Fruit fly (Drosophila melanogaster) whole organism, wandering third instar larva: ENCODE results near the gene CG43136.
A peak's percentile ranks its signal among the peaks of the same experiment; 100 is the strongest.

Source experiments
- Abd-B ChIP-seq: fragments of >200 bp; optimal IDR thresholded peaks from 2 replicates; lab custom pipeline; 2017; ENCODE audit warnings: missing biosample characterization, missing genetic modification characterization
- CG32264 ChIP-seq: fragments of 200-800 bp; sonication (Bioruptor generic); optimal IDR thresholded peaks from 2 replicates; lab custom pipeline; 2016; ENCODE audit warnings: missing biosample characterization, missing genetic modification characterization
- CG9705 ChIP-seq: fragments of 200-800 bp; sonication (Bioruptor generic); optimal IDR thresholded peaks from 2 replicates; lab custom pipeline; 2018; ENCODE audit warnings: missing biosample characterization, mild to moderate bottlenecking, missing genetic modification characterization
- CrebA ChIP-seq: fragments of 200-800 bp; sonication (Bioruptor generic); optimal IDR thresholded peaks from 2 replicates; lab custom pipeline; 2016; ENCODE audit warnings: missing biosample characterization, mild to moderate bottlenecking, missing genetic modification characterization, borderline replicate concordance
- Dfd ChIP-seq: fragments of >200 bp; optimal IDR thresholded peaks from 2 replicates; lab custom pipeline; 2017; ENCODE audit warnings: missing biosample characterization, missing genetic modification characterization
- Dif ChIP-seq: fragments of 200-275, 200-300 bp; sonication (Bioruptor generic); optimal IDR thresholded peaks from 2 replicates; lab custom pipeline; 2018; ENCODE audit warnings: missing biosample characterization, missing genetic modification characterization; ENCODE audit not compliant: partially characterized antibody
- GATAd ChIP-seq: sonication (Bioruptor generic); optimal IDR thresholded peaks from 2 replicates; lab custom pipeline; 2016; ENCODE audit warnings: missing biosample characterization, missing genetic modification characterization
- HLH106 ChIP-seq: fragments of 200-800 bp; optimal IDR thresholded peaks from 3 replicates; lab custom pipeline; 2019; ENCODE audit warnings: missing biosample characterization, mild to moderate bottlenecking, missing genetic modification characterization, moderate library complexity
- Hnf4 ChIP-seq: fragments of 200-800 bp; sonication (Bioruptor generic); optimal IDR thresholded peaks from 2 replicates; lab custom pipeline; 2016; ENCODE audit warnings: missing biosample characterization, mild to moderate bottlenecking, missing genetic modification characterization
- Hr78 ChIP-seq: fragments of >200 bp; optimal IDR thresholded peaks from 2 replicates; lab custom pipeline; 2017; ENCODE audit warnings: missing biosample characterization, missing genetic modification characterization
- Hr83 ChIP-seq: fragments of 200-300 bp; sonication (Bioruptor generic); optimal IDR thresholded peaks from 2 replicates; lab custom pipeline; 2016; ENCODE audit warnings: missing biosample characterization, mild to moderate bottlenecking, missing genetic modification characterization, moderate library complexity; ENCODE audit not compliant: poor library complexity, severe bottlenecking
- Jra ChIP-seq: sonication (Bioruptor generic); optimal IDR thresholded peaks from 2 replicates; lab custom pipeline; 2016; ENCODE audit warnings: missing biosample characterization, missing genetic modification characterization
- Mio ChIP-seq: sonication (Bioruptor generic); optimal IDR thresholded peaks from 2 replicates; lab custom pipeline; 2016; ENCODE audit warnings: missing biosample characterization, missing genetic modification characterization
- Myc ChIP-seq: fragments of >200 bp; optimal IDR thresholded peaks from 2 replicates; lab custom pipeline; 2017
- N ChIP-seq: fragments of >200 bp; optimal IDR thresholded peaks from 2 replicates; lab custom pipeline; 2018; ENCODE audit warnings: missing biosample characterization, missing external identifiers, missing genetic modification characterization
- OdsH ChIP-seq: fragments of 200-800 bp; sonication (Bioruptor generic); optimal IDR thresholded peaks from 2 replicates; lab custom pipeline; 2016; ENCODE audit warnings: missing biosample characterization, mild to moderate bottlenecking, missing genetic modification characterization
- Rel ChIP-seq, 2 experiments: fragments of 200-800 bp; sonication (Bioruptor generic) in 1 of 2; optimal IDR thresholded peaks; 2 replicates in 1 of 2; 3 replicates in 1 of 2; lab custom pipeline; 2016 to 2019; ENCODE audit warnings: mild to moderate bottlenecking in 2 of 2, missing biosample characterization in 2 of 2, missing genetic modification characterization in 2 of 2, moderate library complexity in 1 of 2
- Sp1 ChIP-seq: fragments of 200-800 bp; sonication (Bioruptor generic); optimal IDR thresholded peaks from 3 replicates; lab custom pipeline; 2019; ENCODE audit warnings: missing biosample characterization, mild to moderate bottlenecking, missing genetic modification characterization, moderate library complexity
- Vsx2 ChIP-seq: fragments of 200-300, 225-300 bp; sonication (Bioruptor generic); optimal IDR thresholded peaks from 2 replicates; lab custom pipeline; 2018; ENCODE audit warnings: missing biosample characterization, missing genetic modification characterization; ENCODE audit not compliant: partially characterized antibody
- br ChIP-seq: fragments of 200-800 bp; sonication (Bioruptor generic); optimal IDR thresholded peaks from 2 replicates; lab custom pipeline; 2016; ENCODE audit warnings: missing biosample characterization, missing genetic modification characterization
- brk ChIP-seq: fragments of 200-800 bp; sonication (Bioruptor generic); optimal IDR thresholded peaks from 2 replicates; lab custom pipeline; 2016; ENCODE audit warnings: missing biosample characterization, mild to moderate bottlenecking, missing genetic modification characterization
- dl ChIP-seq, 2 experiments: fragments of 175-275, 200-275 bp in 1 of 2; fragments of 200-275 bp in 1 of 2; sonication (Bioruptor generic); optimal IDR thresholded peaks; lab custom pipeline; 2018; ENCODE audit warnings: mild to moderate bottlenecking in 2 of 2, missing biosample characterization in 2 of 2, missing genetic modification characterization in 2 of 2, moderate library complexity in 2 of 2; ENCODE audit not compliant: partially characterized antibody in 2 of 2, insufficient read depth in 1 of 2
- dmrt93B ChIP-seq: fragments of 200-800 bp; sonication (Bioruptor generic); optimal IDR thresholded peaks from 2 replicates; lab custom pipeline; 2018; ENCODE audit warnings: missing biosample characterization, mild to moderate bottlenecking, missing genetic modification characterization
- dsf ChIP-seq: sonication (Bioruptor generic); optimal IDR thresholded peaks from 2 replicates; lab custom pipeline; 2016; ENCODE audit warnings: missing biosample characterization, missing genetic modification characterization, borderline replicate concordance
- ey ChIP-seq: fragments of 200-800 bp; sonication (Bioruptor generic); optimal IDR thresholded peaks from 2 replicates; lab custom pipeline; 2016; ENCODE audit warnings: missing biosample characterization, missing genetic modification characterization
- foxo ChIP-seq, 2 experiments: fragments of 200-800 bp; sonication (Bioruptor generic); optimal IDR thresholded peaks; 2 replicates in 1 of 2; 3 replicates in 1 of 2; lab custom pipeline; 2016 to 2017; ENCODE audit warnings: missing biosample characterization in 2 of 2, missing genetic modification characterization in 2 of 2
- fru ChIP-seq: fragments of 200-800 bp; sonication (Bioruptor generic); optimal IDR thresholded peaks from 3 replicates; lab custom pipeline; 2016; ENCODE audit warnings: missing biosample characterization, mild to moderate bottlenecking, missing genetic modification characterization
- h ChIP-seq: fragments of 200-800 bp; sonication (Bioruptor generic); optimal IDR thresholded peaks from 3 replicates; lab custom pipeline; 2016; ENCODE audit warnings: missing biosample characterization, mild to moderate bottlenecking, missing genetic modification characterization
- jim ChIP-seq: fragments of 175-275, 200-325 bp; sonication (Bioruptor generic); optimal IDR thresholded peaks from 2 replicates; lab custom pipeline; 2016; ENCODE audit warnings: missing biosample characterization, mild to moderate bottlenecking, missing genetic modification characterization
- lola ChIP-seq: fragments of >200 bp; optimal IDR thresholded peaks from 2 replicates; lab custom pipeline; 2017; ENCODE audit warnings: missing biosample characterization, missing genetic modification characterization
- pan ChIP-seq: fragments of >200 bp; optimal IDR thresholded peaks from 2 replicates; lab custom pipeline; 2017
- psq ChIP-seq: fragments of 200-800 bp; sonication (Bioruptor generic); optimal IDR thresholded peaks from 3 replicates; lab custom pipeline; 2017; ENCODE audit warnings: missing biosample characterization, mild to moderate bottlenecking, missing genetic modification characterization, moderate library complexity
- rgr ChIP-seq: fragments of 200-800 bp; sonication (Bioruptor generic); optimal IDR thresholded peaks from 3 replicates; lab custom pipeline; 2016; ENCODE audit warnings: missing biosample characterization, mild to moderate bottlenecking, missing genetic modification characterization
- sage ChIP-seq: fragments of 200-800 bp; sonication (Bioruptor generic); optimal IDR thresholded peaks from 2 replicates; lab custom pipeline; 2016; ENCODE audit warnings: missing biosample characterization, mild to moderate bottlenecking, missing genetic modification characterization
- sv ChIP-seq: fragments of 200-800 bp; sonication (Bioruptor generic); optimal IDR thresholded peaks from 3 replicates; lab custom pipeline; 2016; ENCODE audit warnings: missing biosample characterization, missing genetic modification characterization
- tai ChIP-seq: sonication (Bioruptor generic); optimal IDR thresholded peaks from 2 replicates; lab custom pipeline; 2016; ENCODE audit warnings: missing biosample characterization, missing genetic modification characterization
- usp ChIP-seq: fragments of >200 bp; optimal IDR thresholded peaks from 2 replicates; lab custom pipeline; 2017; ENCODE audit warnings: missing biosample characterization, missing genetic modification characterization
- woc ChIP-seq: sonication (Bioruptor generic); optimal IDR thresholded peaks from 2 replicates; lab custom pipeline; 2016; ENCODE audit warnings: missing biosample characterization, mild to moderate bottlenecking, missing genetic modification characterization

CG43136 gene

DNA sequence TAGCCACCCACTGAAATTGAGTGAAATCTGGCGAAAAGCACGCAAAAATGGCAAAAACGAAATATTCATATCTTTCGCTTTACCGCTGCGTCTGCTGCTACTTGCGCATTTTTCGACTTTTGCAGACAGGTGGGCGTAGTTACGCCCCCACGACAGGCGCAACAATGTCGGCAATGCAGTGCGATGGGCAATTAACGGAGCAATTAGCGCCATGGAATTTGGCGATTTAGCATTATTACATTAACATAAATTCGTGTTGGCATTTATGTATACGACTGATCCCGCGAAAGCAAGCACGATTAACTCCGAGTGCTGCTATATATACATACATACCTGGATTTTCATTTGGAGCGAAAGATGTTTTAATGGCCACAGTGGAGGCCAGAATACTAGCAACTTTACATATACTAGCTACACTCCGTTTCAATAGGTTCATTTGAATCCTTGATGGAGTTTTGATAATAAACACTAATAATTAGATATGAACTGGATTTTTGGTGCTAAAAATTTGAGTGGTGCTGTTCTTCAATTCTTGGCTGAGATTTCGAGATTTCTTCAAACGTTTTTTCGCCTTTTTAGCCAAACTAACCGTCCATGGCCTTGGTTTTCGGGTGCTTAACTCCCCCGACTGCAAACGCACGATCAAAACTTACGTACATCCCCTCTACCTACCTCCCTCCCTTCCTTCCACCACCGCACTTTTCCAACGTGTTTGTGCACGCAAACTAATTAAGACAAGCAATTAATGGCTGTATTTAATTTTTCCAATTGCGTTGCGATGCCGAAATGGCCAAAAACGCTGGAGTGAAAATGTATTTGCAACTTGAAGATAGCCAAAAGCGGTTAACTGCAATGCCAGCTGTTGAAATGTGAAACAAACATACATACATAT lies 43.5 kb downstream of the CG43136 start:
- no peak for TF ChIP-seq Mio (GFP tag; lab: Kevin White, UChicago)
- TF ChIP-seq jim (GFP tag; lab: Kevin White, UChicago) = no peak
- TF ChIP-seq OdsH (GFP tag; lab: Kevin White, UChicago) = peak; percentile 40
- TF ChIP-seq sage (GFP tag; lab: Kevin White, UChicago) = no peak
- TF ChIP-seq Hr78 (GFP tag; lab: Kevin White, UChicago) = no peak
- no peak for TF ChIP-seq Dif
- TF ChIP-seq usp (GFP tag; lab: Kevin White, UChicago) = no peak
- TF ChIP-seq h = peak; percentile 54
- TF ChIP-seq Dfd (GFP tag; lab: Kevin White, UChicago) = no peak
- TF ChIP-seq sv = no peak
- TF ChIP-seq GATAd = no peak
- no peak for TF ChIP-seq CrebA (GFP tag; lab: Kevin White, UChicago)
- TF ChIP-seq Hr83 (GFP tag; lab: Kevin White, UChicago) = peak; percentile 5
- peak; percentile 62 for TF ChIP-seq rgr
- no peak for TF ChIP-seq CG32264
- TF ChIP-seq psq (GFP tag; lab: Kevin White, UChicago) = peak; percentile 46
- TF ChIP-seq Abd-B (GFP tag; lab: Kevin White, UChicago) = no peak
- TF ChIP-seq Myc (lab: Kevin White, UChicago) = no peak
- TF ChIP-seq dl (GFP tag; optimal IDR thresholded peaks at IDR 0.05; lab: Kevin White, UChicago; ENCODE audit: insufficient read depth in 1 of 2, partially characterized antibody in 2 of 2) = no peak
- TF ChIP-seq dmrt93B (GFP tag; lab: Kevin White, UChicago) = peak; percentile 35
- TF ChIP-seq Vsx2 (GFP tag; lab: Kevin White, UChicago) = no peak
- no peak for TF ChIP-seq tai (GFP tag; lab: Kevin White, UChicago)
- no peak for TF ChIP-seq N (GFP tag; lab: Kevin White, UChicago)
- TF ChIP-seq dsf = no peak
- TF ChIP-seq fru (GFP tag; lab: Kevin White, UChicago) = peak; percentile 33
- TF ChIP-seq CG9705 (GFP tag; lab: Kevin White, UChicago) = no peak
- TF ChIP-seq lola (GFP tag; lab: Kevin White, UChicago) = no peak
- no peak for TF ChIP-seq Jra (GFP tag; lab: Kevin White, UChicago)
- TF ChIP-seq foxo (GFP tag; optimal IDR thresholded peaks at IDR 0.05; lab: Kevin White, UChicago) = peak in 1 of 2 experiments; percentile 34
- TF ChIP-seq pan = no peak
- peak; percentile 30 for TF ChIP-seq ey
- TF ChIP-seq woc (GFP tag; lab: Kevin White, UChicago) = peak; percentile 49
- TF ChIP-seq Sp1 (GFP tag; lab: Kevin White, UChicago) = peak; percentile 65
- TF ChIP-seq Hnf4 = peak; percentile 68
- no peak for TF ChIP-seq Rel (GFP tag; optimal IDR thresholded peaks at IDR 0.05; lab: Kevin White, UChicago)
- TF ChIP-seq Rel (tag; optimal IDR thresholded peaks at IDR 0.05; lab: Kevin White, UChicago) = no peak
- no peak for TF ChIP-seq brk
- peak; percentile 38 for TF ChIP-seq HLH106 (tag; lab: Kevin White, UChicago)
- TF ChIP-seq br (GFP tag; lab: Kevin White, UChicago) = peak; percentile 61
